Worm (Caenorhabditis elegans): ENCODE data around the gene abts-3.

DNA sequence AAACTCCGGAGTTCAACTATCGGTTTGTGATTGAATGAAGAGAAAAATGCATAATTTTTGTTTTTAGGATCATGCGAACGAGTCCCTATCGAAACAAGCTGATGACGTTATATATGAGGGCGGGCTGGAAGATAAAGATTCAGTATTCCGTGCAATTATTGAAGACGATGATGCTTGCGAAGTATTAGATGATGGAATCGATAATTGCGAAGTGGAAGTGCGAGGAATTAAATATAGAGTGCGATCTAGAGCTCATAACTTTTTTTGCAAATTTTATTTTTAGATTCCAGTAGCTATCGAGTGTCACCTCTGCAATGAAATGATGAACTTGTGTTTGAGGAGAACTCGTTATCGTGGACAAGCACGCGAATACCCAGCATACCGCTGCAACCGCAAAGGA, 66.3 kb downstream of the abts-3 start:
- TF ChIP-seq tab-1 (GFP tag; IDR thresholded peaks at IDR 0.05): no peak
- TF ChIP-seq cog-1 (tag; optimal IDR thresholded peaks at IDR 0.05): no peak
- TF ChIP-seq med-1 (GFP tag; optimal IDR thresholded peaks at IDR 0.05; ENCODE audit: insufficient read depth): no peak
